Fruit fly (Drosophila melanogaster): ENCODE measurements around the gene ttk.
A peak's percentile ranks its signal among the peaks of the same experiment; 100 is the strongest.

Gene ttk

dm6 chr3R:31709142-31709541, 4.5 kb upstream of the ttk start (continued):
- peak; percentile 33 for TF ChIP-seq CG18599 (GFP tag; optimal IDR thresholded peaks at IDR 0.05)
- peak; percentile 13 for TF ChIP-seq caup (GFP tag; optimal IDR thresholded peaks at IDR 0.05; ENCODE audit: severe bottlenecking)
- TF ChIP-seq CG12942 (GFP tag; optimal IDR thresholded peaks at IDR 0.05): no peak
- TF ChIP-seq Med (GFP tag): peak; percentile 19
- TF ChIP-seq ttk (GFP tag; IDR thresholded peaks at IDR 0.05): peak; percentile 62; the same call in 1 of the 2 replicates
- TF ChIP-seq repo (GFP tag; optimal IDR thresholded peaks at IDR 0.05): no peak
- peak; percentile 5 for TF ChIP-seq CG10979 (tag; optimal IDR thresholded peaks at IDR 0.05)
- TF ChIP-seq CG15269 (tag; optimal IDR thresholded peaks at IDR 0.05): peak; percentile 16
- TF ChIP-seq Hmx (GFP tag; optimal IDR thresholded peaks at IDR 0.05): no peak
- peak; percentile 66 for TF ChIP-seq dysf (GFP tag; IDR thresholded peaks at IDR 0.05)
- peak; percentile 38; the same call in 1 of the 2 replicates for TF ChIP-seq Xrp1 (GFP tag; IDR thresholded peaks at IDR 0.05)
- no peak for TF ChIP-seq Jarid2 (GFP tag; optimal IDR thresholded peaks at IDR 0.05)
- no peak for TF ChIP-seq NC2β (GFP tag; optimal IDR thresholded peaks at IDR 0.05)
- TF ChIP-seq H2.0 (GFP tag; IDR thresholded peaks at IDR 0.05): 0 out of 2 replicates have a peak, but pooled peaks have one; percentile 23
- peak; percentile 84 for TF ChIP-seq sens (GFP tag)
- 0 out of 3 replicates have a peak, but pooled peaks have one; percentile 37 for TF ChIP-seq CG14050 (GFP tag; IDR thresholded peaks at IDR 0.05)
- 0 out of 2 replicates have a peak, but pooled peaks have one; percentile 29 for TF ChIP-seq Taf1 (GFP tag; IDR thresholded peaks at IDR 0.05)
- no peak for TF ChIP-seq klu (GFP tag; IDR thresholded peaks at IDR 0.05)
- peak; percentile 36 for TF ChIP-seq HHEX (GFP tag; optimal IDR thresholded peaks at IDR 0.05)
- TF ChIP-seq CG3726 (GFP tag; IDR thresholded peaks at IDR 0.05): 0 out of 3 replicates have a peak, but pooled peaks have one; percentile 41
- 0 out of 3 replicates have a peak, but pooled peaks have one; percentile 17 for TF ChIP-seq zfh1 (GFP tag; IDR thresholded peaks at IDR 0.05)
- peak; percentile 18 for TF ChIP-seq Nf-YC (tag; optimal IDR thresholded peaks at IDR 0.05)
- peak; percentile 39 for TF ChIP-seq gem (tag; optimal IDR thresholded peaks at IDR 0.05)
- peak; percentile 54 for TF ChIP-seq dmrt99B (tag; optimal IDR thresholded peaks at IDR 0.05)
- peak; percentile 34; the same call in 1 of the 3 replicates for TF ChIP-seq ase (GFP tag; IDR thresholded peaks at IDR 0.05)
- peak; percentile 12 for TF ChIP-seq Mes4 (GFP tag; optimal IDR thresholded peaks at IDR 0.05)
- TF ChIP-seq Ets65A (GFP tag): peak; percentile 42
- no peak for TF ChIP-seq CG11398 (GFP tag; optimal IDR thresholded peaks at IDR 0.05)
- TF ChIP-seq GATAe (GFP tag; conservative IDR thresholded peaks at IDR 0.05): no peak
- no peak for TF ChIP-seq D (optimal IDR thresholded peaks at IDR 0.05)
- TF ChIP-seq D (GFP tag; optimal IDR thresholded peaks at IDR 0.05): peak; percentile 14
- 0 out of 2 replicates have a peak, but pooled peaks have one; percentile 4 for TF ChIP-seq CG4730 (GFP tag; IDR thresholded peaks at IDR 0.05)
- TF ChIP-seq D19A (tag; optimal IDR thresholded peaks at IDR 0.05): no peak
- TF ChIP-seq CG11560 (tag; IDR thresholded peaks at IDR 0.05): no peak
- no peak for TF ChIP-seq D19B (GFP tag; optimal IDR thresholded peaks at IDR 0.05)
- TF ChIP-seq pita (GFP tag; optimal IDR thresholded peaks at IDR 0.05): no peak
- TF ChIP-seq bcd (GFP tag; optimal IDR thresholded peaks at IDR 0.05): peak; percentile 31
- TF ChIP-seq Nf-YB (GFP tag; optimal IDR thresholded peaks at IDR 0.05): no peak
- TF ChIP-seq CG14667 (GFP tag; IDR thresholded peaks at IDR 0.05): 0 out of 2 replicates have a peak, but pooled peaks have one; percentile 6
- TF ChIP-seq Oli (tag; optimal IDR thresholded peaks at IDR 0.05): peak; percentile 33
- peak; percentile 28 for TF ChIP-seq CG13296 (GFP tag; optimal IDR thresholded peaks at IDR 0.05)
- TF ChIP-seq pan (optimal IDR thresholded peaks at IDR 0.05): no peak
- TF ChIP-seq pan (GFP tag; optimal IDR thresholded peaks at IDR 0.05 in 1 of 2, IDR thresholded peaks at IDR 0.05 in 1 of 2): peak in 1 of 2 experiments; percentile 48
- TF ChIP-seq Bgb (GFP tag; IDR thresholded peaks at IDR 0.05; ENCODE audit: partially characterized antibody): no peak
- peak; percentile 59 for TF ChIP-seq vvl (GFP tag; IDR thresholded peaks at IDR 0.05)
- TF ChIP-seq CG6689 (GFP tag; IDR thresholded peaks at IDR 0.05): peak; percentile 38
- TF ChIP-seq oc (tag; optimal IDR thresholded peaks at IDR 0.05): peak; percentile 35
- TF ChIP-seq CG6175 (GFP tag; IDR thresholded peaks at IDR 0.05): peak; percentile 9; the same call in 1 of the 3 replicates
- TF ChIP-seq grau (tag; optimal IDR thresholded peaks at IDR 0.05): peak; percentile 10
- TF ChIP-seq Doc3 (GFP tag; IDR thresholded peaks at IDR 0.05; ENCODE audit: partially characterized antibody): no peak
- 0 out of 3 replicates have a peak, but pooled peaks have one; percentile 20 for TF ChIP-seq Optix (GFP tag; IDR thresholded peaks at IDR 0.05)

All from whole organism, embryonic.